Fruit fly (Drosophila melanogaster): Measurements from ENCODE around the gene Spag1.

Gene Spag1

dm6 chr3R:26978241-26978640 lies 30.6 kb downstream of the Spag1 start, which contains the start of the genes CG14253 and CG46313 (continued):
- TF ChIP-seq Ets97D (GFP tag; optimal IDR thresholded peaks at IDR 0.05) = no peak
- no peak for TF ChIP-seq NFAT (GFP tag; IDR thresholded peaks at IDR 0.05)
- TF ChIP-seq onecut (GFP tag; IDR thresholded peaks at IDR 0.05) = no peak
- no peak for TF ChIP-seq CG1603 (tag; optimal IDR thresholded peaks at IDR 0.05)

- no peak for TF ChIP-seq Bteb2 (GFP tag; optimal IDR thresholded peaks at IDR 0.05)
- TF ChIP-seq CG4617 (GFP tag; optimal IDR thresholded peaks at IDR 0.05; ENCODE audit: borderline replicate concordance) = no peak
- no peak for TF ChIP-seq CG10654 (GFP tag; optimal IDR thresholded peaks at IDR 0.05)
- TF ChIP-seq sr (GFP tag; IDR thresholded peaks at IDR 0.05) = no peak
- no peak for TF ChIP-seq hbn (GFP tag; IDR thresholded peaks at IDR 0.05; ENCODE audit: partially characterized antibody)
- no peak for TF ChIP-seq da (GFP tag; optimal IDR thresholded peaks at IDR 0.05)
- no peak for TF ChIP-seq MESR4 (GFP tag; optimal IDR thresholded peaks at IDR 0.05)
- peak in 1 of 2 experiments; percentile 43 for TF ChIP-seq Hr78 (GFP tag; optimal IDR thresholded peaks at IDR 0.05)
- TF ChIP-seq jing (GFP tag; optimal IDR thresholded peaks at IDR 0.05) = no peak
- TF ChIP-seq CG12071 (GFP tag; optimal IDR thresholded peaks at IDR 0.05) = peak; percentile 34
- TF ChIP-seq Bdp1 (GFP tag; optimal IDR thresholded peaks at IDR 0.05) = no peak
- no peak for TF ChIP-seq CG3995 (GFP tag; optimal IDR thresholded peaks at IDR 0.05)
- TF ChIP-seq al (GFP tag; IDR thresholded peaks at IDR 0.05) = no peak
- TF ChIP-seq h (optimal IDR thresholded peaks at IDR 0.05) = no peak
- TF ChIP-seq CG2120 (GFP tag; optimal IDR thresholded peaks at IDR 0.05) = no peak
- no peak for TF ChIP-seq dmrt11E (tag; optimal IDR thresholded peaks at IDR 0.05)
- peak; percentile 35 for TF ChIP-seq slbo (GFP tag; IDR thresholded peaks at IDR 0.05)
- peak; percentile 16 for TF ChIP-seq MTF-1 (GFP tag; optimal IDR thresholded peaks at IDR 0.05; ENCODE audit: borderline replicate concordance)
- TF ChIP-seq Optix (GFP tag; IDR thresholded peaks at IDR 0.05) = no peak
- TF ChIP-seq CG10147 (GFP tag; optimal IDR thresholded peaks at IDR 0.05) = no peak
- no peak for TF ChIP-seq sisA (GFP tag; IDR thresholded peaks at IDR 0.05)
- no peak for TF ChIP-seq sc (optimal IDR thresholded peaks at IDR 0.05)
- TF ChIP-seq sc (GFP tag; optimal IDR thresholded peaks at IDR 0.05) = no peak
- peak; percentile 1 for TF ChIP-seq HmgZ (tag; optimal IDR thresholded peaks at IDR 0.05)
- peak; percentile 26; the same call in 1 of the 2 replicates for TF ChIP-seq CG32532 (GFP tag; IDR thresholded peaks at IDR 0.05)
- TF ChIP-seq CG1602 (GFP tag; optimal IDR thresholded peaks at IDR 0.05) = no peak
- no peak for TF ChIP-seq CG15479 (GFP tag; optimal IDR thresholded peaks at IDR 0.05)
- TF ChIP-seq unc-4 (GFP tag; IDR thresholded peaks at IDR 0.05; ENCODE audit: partially characterized antibody) = peak; percentile 52
- no peak for TF ChIP-seq Atf3 (GFP tag; optimal IDR thresholded peaks at IDR 0.05)
- no peak for TF ChIP-seq Antp (GFP tag; optimal IDR thresholded peaks at IDR 0.05)
- TF ChIP-seq kay (GFP tag; optimal IDR thresholded peaks at IDR 0.05) = no peak
- TF ChIP-seq ac (GFP tag; optimal IDR thresholded peaks at IDR 0.05) = no peak
- no peak for TF ChIP-seq fd96Cb (tag; optimal IDR thresholded peaks at IDR 0.05)
- TF ChIP-seq stwl (tag; optimal IDR thresholded peaks at IDR 0.05) = no peak
- no peak for TF ChIP-seq ase (GFP tag; IDR thresholded peaks at IDR 0.05)
- peak; percentile 37 for TF ChIP-seq Fer1 (GFP tag; optimal IDR thresholded peaks at IDR 0.05)
- TF ChIP-seq peb (GFP tag; IDR thresholded peaks at IDR 0.05) = no peak
- TF ChIP-seq CG13296 (GFP tag; optimal IDR thresholded peaks at IDR 0.05) = peak; percentile 20
- no peak for TF ChIP-seq CG8089 (GFP tag; optimal IDR thresholded peaks at IDR 0.05)
- TF ChIP-seq crol (GFP tag; IDR thresholded peaks at IDR 0.05) = no peak
- no peak for TF ChIP-seq CG2712 (tag; optimal IDR thresholded peaks at IDR 0.05)
- no peak for TF ChIP-seq CG8359 (GFP tag; optimal IDR thresholded peaks at IDR 0.05; ENCODE audit: borderline replicate concordance)
- no peak for TF ChIP-seq CG14860 (GFP tag; IDR thresholded peaks at IDR 0.05; ENCODE audit: partially characterized antibody)
- TF ChIP-seq Taf1 (GFP tag; IDR thresholded peaks at IDR 0.05) = 0 out of 2 replicates have a peak, but pooled peaks have one; percentile 17
- TF ChIP-seq Xrp1 (GFP tag; IDR thresholded peaks at IDR 0.05) = no peak
- TF ChIP-seq chm (GFP tag; IDR thresholded peaks at IDR 0.05) = peak; percentile 57; the same call in 1 of the 2 replicates
Measured at dm6 chr3R:26980282-26980691, 32.7 kb downstream of the Spag1 start.
